Worm (Caenorhabditis elegans) whole organism, mixed stage, embryonic: Measurements from ENCODE around the gene ech-6.

Experiments
- blmp-1 ChIP-seq: fragments of 150-350 bp; optimal IDR thresholded peaks from 2 replicates; lab custom pipeline; 2014; ENCODE audit warnings: missing biosample characterization, missing genetic modification characterization
- elt-3 ChIP-seq: fragments of 150-350 bp; optimal IDR thresholded peaks from 2 replicates; lab custom pipeline; 2014; ENCODE audit warnings: missing biosample characterization, missing genetic modification characterization
- ham-2 ChIP-seq: fragments of 200-800 bp; sonication (Bioruptor generic); optimal IDR thresholded peaks from 2 replicates; lab custom pipeline; 2018; ENCODE audit warnings: mild to moderate bottlenecking, missing genetic modification characterization, missing compliant biosample characterization
- lsy-2 ChIP-seq: fragments of 150-350 bp; optimal IDR thresholded peaks from 2 replicates; lab custom pipeline; 2014; ENCODE audit warnings: missing biosample characterization, missing genetic modification characterization
- mep-1 ChIP-seq: fragments of 150-350 bp; optimal IDR thresholded peaks from 2 replicates; lab custom pipeline; 2017; ENCODE audit warnings: missing biosample characterization, missing genetic modification reagents, missing genetic modification characterization, inconsistent platforms
- nhr-237 ChIP-seq: fragments of 150-350 bp; optimal IDR thresholded peaks from 2 replicates; lab custom pipeline; 2014; ENCODE audit warnings: missing biosample characterization, missing genetic modification characterization
- nhr-76 ChIP-seq: sonication (generic microtip); optimal IDR thresholded peaks from 2 replicates; lab custom pipeline; 2017; ENCODE audit warnings: missing biosample characterization, missing genetic modification characterization
- pha-4 ChIP-seq: fragments of 150-350 bp; optimal IDR thresholded peaks from 2 replicates; lab custom pipeline; 2018; ENCODE audit warnings: missing biosample characterization, missing genetic modification reagents, missing genetic modification characterization
- snpc-4 ChIP-seq: fragments of 150-350 bp; optimal IDR thresholded peaks from 2 replicates; lab custom pipeline; 2014; ENCODE audit warnings: missing biosample characterization, missing genetic modification characterization
- sptf-1 ChIP-seq: sonication (generic microtip); optimal IDR thresholded peaks from 2 replicates; lab custom pipeline; 2017; ENCODE audit warnings: mild to moderate bottlenecking, missing genetic modification characterization, moderate library complexity, missing compliant biosample characterization
- unc-62 ChIP-seq: fragments of 150-350 bp; optimal IDR thresholded peaks from 2 replicates; lab custom pipeline; 2014; ENCODE audit warnings: missing biosample characterization, missing genetic modification reagents, missing genetic modification characterization
- ztf-11 ChIP-seq: fragments of 150-350 bp; optimal IDR thresholded peaks from 2 replicates; lab custom pipeline; 2014; ENCODE audit warnings: missing biosample characterization, missing genetic modification characterization

- no peak for TF ChIP-seq unc-62 (GFP tag; lab: Kevin White, UChicago)
- TF ChIP-seq mep-1 (tag; lab: Kevin White, UChicago) = no peak
- TF ChIP-seq sptf-1 (tag; lab: Kevin White, UChicago) = no peak
- TF ChIP-seq nhr-237 = no peak
- TF ChIP-seq elt-3 (tag; lab: Kevin White, UChicago) = no peak
- TF ChIP-seq pha-4 (tag; lab: Kevin White, UChicago) = no peak
- TF ChIP-seq lsy-2 (tag; lab: Kevin White, UChicago) = no peak
- TF ChIP-seq ztf-11 (tag; lab: Kevin White, UChicago) = no peak
- no peak for TF ChIP-seq nhr-76 (tag; lab: Kevin White, UChicago)
- TF ChIP-seq snpc-4 (tag; lab: Kevin White, UChicago) = no peak
- TF ChIP-seq ham-2 (GFP tag; lab: Kevin White, UChicago) = no peak
- TF ChIP-seq blmp-1 = no peak
Measured at ce11 chrIII:9713182-9713581, 39.5 kb downstream of the ech-6 start.
